Fruit fly (Drosophila melanogaster) whole organism, embryonic: ENCODE measurements around the gene mld.
A peak's percentile ranks its signal among the peaks of the same experiment; 100 is the strongest.

Experiments used
- ATbp ChIP-seq: fragments of 200-800 bp; sonication (Bioruptor generic); optimal IDR thresholded peaks from 2 replicates; lab custom pipeline; 2017; ENCODE audit warnings: missing biosample characterization, mild to moderate bottlenecking, missing genetic modification characterization, missing genetic modification reagents
- Adf1 ChIP-seq: fragments of 200-800 bp; sonication (Bioruptor generic); IDR thresholded peaks from 2 replicates; pipeline ENCODE4 v1.3.6; 2022; ENCODE audit warnings: missing biosample characterization, missing genetic modification characterization
- Awh ChIP-seq: fragments of 200-800 bp; sonication (Bioruptor generic); IDR thresholded peaks from 2 replicates; pipeline ENCODE4, ENCODE4 v1.3.6; 2022; ENCODE audit warnings: missing biosample characterization, missing genetic modification characterization
- CG10321 ChIP-seq: fragments of 200-800 bp; sonication (Bioruptor generic); IDR thresholded peaks from 2 replicates; pipeline ENCODE4 v1.3.6; 2022; ENCODE audit warnings: missing biosample characterization, missing genetic modification characterization
- CG10431 ChIP-seq: fragments of 200-800 bp; sonication (Bioruptor generic); optimal IDR thresholded peaks from 3 replicates; lab custom pipeline; 2018; ENCODE audit warnings: missing biosample characterization, mild to moderate bottlenecking, missing genetic modification characterization
- CG10959 ChIP-seq: fragments of 200-800 bp; sonication (Bioruptor generic); IDR thresholded peaks from 2 replicates; pipeline ENCODE4 v1.3.6; 2022; ENCODE audit warnings: missing biosample characterization, missing genetic modification characterization
- CG11504 ChIP-seq: fragments of 200-800 bp; sonication (Bioruptor generic); optimal IDR thresholded peaks from 3 replicates; lab custom pipeline; 2019; ENCODE audit warnings: missing biosample characterization, mild to moderate bottlenecking, missing genetic modification characterization, moderate library complexity
- CG13894 ChIP-seq: fragments of 200-800 bp; sonication (Bioruptor generic); optimal IDR thresholded peaks from 3 replicates; lab custom pipeline; 2018; ENCODE audit warnings: missing biosample characterization, mild to moderate bottlenecking, missing genetic modification characterization, moderate library complexity
- CG14050 ChIP-seq: fragments of 200-800 bp; sonication (Bioruptor generic); IDR thresholded peaks from 3 replicates; pipeline ENCODE4 v1.3.6; 2022; ENCODE audit warnings: missing biosample characterization, missing genetic modification characterization
- CG14667 ChIP-seq: fragments of 200-800 bp; sonication (Bioruptor generic); IDR thresholded peaks from 2 replicates; pipeline ENCODE4 v1.3.6; 2022; ENCODE audit warnings: missing biosample characterization, missing genetic modification characterization
- CG1602 ChIP-seq: fragments of 200-800 bp; sonication (Bioruptor generic); optimal IDR thresholded peaks from 3 replicates; lab custom pipeline; 2016; ENCODE audit warnings: missing biosample characterization, missing genetic modification characterization
- CG16813 ChIP-seq: fragments of 200-800 bp; sonication (Bioruptor generic); IDR thresholded peaks from 3 replicates; pipeline ENCODE4 v1.3.6; 2022; ENCODE audit warnings: missing biosample characterization, missing genetic modification characterization; ENCODE audit not compliant: partially characterized antibody
- CG18011 ChIP-seq: fragments of 200-800 bp; sonication (Bioruptor generic); optimal IDR thresholded peaks from 2 replicates; lab custom pipeline; 2017; ENCODE audit warnings: missing biosample characterization, missing genetic modification characterization, mild to moderate bottlenecking, moderate library complexity, missing genotype
- CG18599 ChIP-seq: fragments of 200-800 bp; sonication (Bioruptor generic); optimal IDR thresholded peaks from 3 replicates; lab custom pipeline; 2017; ENCODE audit warnings: missing biosample characterization, missing genetic modification characterization, mild to moderate bottlenecking, moderate library complexity, missing genetic modification reagents
- CG3281 ChIP-seq: fragments of 200-800 bp; sonication (Bioruptor generic); optimal IDR thresholded peaks from 3 replicates; lab custom pipeline; 2017; ENCODE audit warnings: missing biosample characterization, mild to moderate bottlenecking, missing genetic modification characterization
- CG34224 ChIP-seq: fragments of 200-800 bp; sonication (Bioruptor generic); IDR thresholded peaks from 3 replicates; pipeline ENCODE4 v1.3.6; 2022; ENCODE audit warnings: missing biosample characterization, missing genetic modification characterization; ENCODE audit not compliant: partially characterized antibody
- CG4328 ChIP-seq: fragments of 200-800 bp; sonication (Bioruptor generic); optimal IDR thresholded peaks from 3 replicates; lab custom pipeline; 2017; ENCODE audit warnings: missing biosample characterization, missing genetic modification reagents, missing genetic modification characterization
- CG6683 ChIP-seq: fragments of 200-800 bp; sonication (Bioruptor generic); optimal IDR thresholded peaks from 2 replicates; lab custom pipeline; 2017; ENCODE audit warnings: missing biosample characterization, mild to moderate bottlenecking, missing genetic modification characterization, missing genetic modification reagents
- CG6813 ChIP-seq: fragments of 200-800 bp; sonication (Bioruptor generic); optimal IDR thresholded peaks from 2 replicates; lab custom pipeline; 2017; ENCODE audit warnings: missing biosample characterization, missing genetic modification characterization, mild to moderate bottlenecking, moderate library complexity, missing genetic modification reagents
- D19A ChIP-seq: fragments of 200-800 bp; optimal IDR thresholded peaks from 3 replicates; lab custom pipeline; 2019; ENCODE audit warnings: missing biosample characterization, mild to moderate bottlenecking, missing genetic modification characterization, moderate library complexity
- Dad ChIP-seq: fragments of 200-800 bp; sonication (Bioruptor generic); optimal IDR thresholded peaks from 3 replicates; lab custom pipeline; 2016; ENCODE audit warnings: missing biosample characterization, missing genetic modification characterization
- E2f1 ChIP-seq: fragments of 200-800 bp; sonication (Bioruptor generic); IDR thresholded peaks from 2 replicates; pipeline ENCODE4 v1.3.6; 2022; ENCODE audit warnings: missing biosample characterization, missing genetic modification characterization
- Hand ChIP-seq: fragments of 200-800 bp; sonication (Bioruptor generic); optimal IDR thresholded peaks from 2 replicates; lab custom pipeline; 2017; ENCODE audit warnings: mild to moderate bottlenecking, missing biosample characterization, missing genetic modification reagents, missing genetic modification characterization
- Hsf ChIP-seq: fragments of 200-800 bp; sonication (Bioruptor generic); optimal IDR thresholded peaks from 3 replicates; lab custom pipeline; 2016; ENCODE audit warnings: missing biosample characterization, missing genetic modification characterization
- Jarid2 ChIP-seq: fragments of 200-800 bp; sonication (Bioruptor generic); optimal IDR thresholded peaks from 3 replicates; lab custom pipeline; 2017; ENCODE audit warnings: mild to moderate bottlenecking, missing biosample characterization, missing genetic modification reagents, missing genetic modification characterization
- MESR4 ChIP-seq: fragments of 200-800 bp; sonication (Bioruptor generic); optimal IDR thresholded peaks from 2 replicates; lab custom pipeline; 2018; ENCODE audit warnings: missing biosample characterization, mild to moderate bottlenecking, missing genetic modification characterization, moderate library complexity
- NC2β ChIP-seq: fragments of 200-800 bp; sonication (Bioruptor generic); optimal IDR thresholded peaks from 2 replicates; lab custom pipeline; 2016; ENCODE audit warnings: missing biosample characterization, missing genetic modification characterization
- Nf-YA ChIP-seq: fragments of 200-800 bp; sonication (Bioruptor generic); IDR thresholded peaks from 2 replicates; pipeline ENCODE4 v1.3.6; 2022; ENCODE audit warnings: missing biosample characterization, missing genetic modification characterization
- Pdp1 ChIP-seq, 2 experiments: fragments of 200-800 bp; sonication (Bioruptor generic); optimal IDR thresholded peaks; 3 replicates each; lab custom pipeline; 2016; ENCODE audit warnings: missing biosample characterization in 2 of 2, missing genetic modification characterization in 2 of 2, mild to moderate bottlenecking in 1 of 2, moderate library complexity in 1 of 2
- Trl ChIP-seq, 3 experiments: fragments of >200 bp in 2 of 3; fragments of 200-800 bp in 1 of 3; sonication (Bioruptor generic) in 1 of 3; optimal IDR thresholded peaks; 2 replicates in 1 of 3; 3 replicates in 2 of 3; lab custom pipeline; 2016 to 2017; ENCODE audit warnings: missing biosample characterization in 1 of 3, missing genetic modification characterization in 1 of 3
- al ChIP-seq: fragments of 200-800 bp; sonication (Bioruptor generic); IDR thresholded peaks from 2 replicates; pipeline ENCODE4 v1.3.6; 2022; ENCODE audit warnings: missing biosample characterization, missing genetic modification characterization
- ap ChIP-seq: fragments of 200-800 bp; sonication (Bioruptor generic); IDR thresholded peaks from 2 replicates; pipeline ENCODE4 v1.3.6; 2022; ENCODE audit warnings: missing biosample characterization, missing genetic modification characterization
- ase ChIP-seq: fragments of 200-800 bp; sonication (Bioruptor generic); IDR thresholded peaks from 3 replicates; pipeline ENCODE4 v1.3.6; 2022; ENCODE audit warnings: missing biosample characterization, missing genetic modification characterization
- bab2 ChIP-seq: fragments of 200-800 bp; sonication (Bioruptor generic); optimal IDR thresholded peaks from 2 replicates; lab custom pipeline; 2016; ENCODE audit warnings: missing biosample characterization, missing genetic modification characterization
- dpn ChIP-seq, 2 experiments: fragments of 200-800 bp; sonication (Bioruptor generic); optimal IDR thresholded peaks; 3 replicates each; lab custom pipeline; 2016; ENCODE audit warnings: missing biosample characterization in 2 of 2, missing genetic modification characterization in 2 of 2
- fru ChIP-seq: fragments of >200 bp; optimal IDR thresholded peaks from 2 replicates; lab custom pipeline; 2017
- ftz-f1 ChIP-seq: fragments of 200-800 bp; sonication (Bioruptor generic); optimal IDR thresholded peaks from 2 replicates; lab custom pipeline; 2016; ENCODE audit warnings: missing biosample characterization, missing genetic modification characterization
- grn ChIP-seq: fragments of 200-800 bp; sonication (Bioruptor generic); optimal IDR thresholded peaks from 3 replicates; lab custom pipeline; 2017; ENCODE audit warnings: missing biosample characterization, missing genetic modification characterization
- hbn ChIP-seq: fragments of 200-800 bp; sonication (Bioruptor generic); IDR thresholded peaks from 2 replicates; pipeline ENCODE4 v1.3.6; 2022; ENCODE audit warnings: missing biosample characterization, missing genetic modification characterization; ENCODE audit not compliant: partially characterized antibody
- lbe ChIP-seq: fragments of 200-800 bp; sonication (Bioruptor generic); optimal IDR thresholded peaks from 2 replicates; lab custom pipeline; 2016; ENCODE audit warnings: missing biosample characterization, mild to moderate bottlenecking, missing genetic modification characterization
- nerfin-2 ChIP-seq: fragments of 200-800 bp; sonication (Bioruptor generic); IDR thresholded peaks from 2 replicates; pipeline ENCODE4 v1.3.6; 2022; ENCODE audit warnings: missing biosample characterization, missing genetic modification characterization; ENCODE audit not compliant: partially characterized antibody
- nom ChIP-seq: fragments of 200-800 bp; sonication (Bioruptor generic); optimal IDR thresholded peaks from 2 replicates; lab custom pipeline; 2017; ENCODE audit warnings: missing biosample characterization, missing genetic modification characterization, mild to moderate bottlenecking, moderate library complexity, missing genetic modification reagents
- otp ChIP-seq: fragments of 200-800 bp; sonication (Bioruptor generic); IDR thresholded peaks from 3 replicates; pipeline ENCODE4, ENCODE4 v1.3.6; 2022; ENCODE audit warnings: missing biosample characterization, missing genetic modification characterization
- pfk ChIP-seq: fragments of 200-800 bp; sonication (Bioruptor generic); optimal IDR thresholded peaks from 2 replicates; lab custom pipeline; 2018; ENCODE audit warnings: missing biosample characterization, mild to moderate bottlenecking, missing genetic modification characterization, moderate library complexity
- run ChIP-seq: fragments of 200-800 bp; sonication (Bioruptor generic); optimal IDR thresholded peaks from 3 replicates; lab custom pipeline; 2018; ENCODE audit warnings: missing biosample characterization, mild to moderate bottlenecking, missing genetic modification characterization
- salm ChIP-seq: fragments of 200-800 bp; sonication (Bioruptor generic); optimal IDR thresholded peaks from 2 replicates; lab custom pipeline; 2018; ENCODE audit warnings: missing biosample characterization, mild to moderate bottlenecking, missing genetic modification characterization
- scrt ChIP-seq: fragments of 200-800 bp; sonication (Bioruptor generic); optimal IDR thresholded peaks from 2 replicates; lab custom pipeline; 2018; ENCODE audit warnings: missing biosample characterization, mild to moderate bottlenecking, missing genetic modification characterization, moderate library complexity
- sug ChIP-seq: fragments of 200-800 bp; optimal IDR thresholded peaks from 2 replicates; lab custom pipeline; 2019; ENCODE audit warnings: missing biosample characterization, mild to moderate bottlenecking, missing genetic modification characterization, moderate library complexity
- wdn ChIP-seq: fragments of 200-800 bp; sonication (Bioruptor generic); IDR thresholded peaks from 2 replicates; pipeline ENCODE4 v1.3.6; 2022; ENCODE audit warnings: missing biosample characterization, missing genetic modification characterization

mld gene

DNA sequence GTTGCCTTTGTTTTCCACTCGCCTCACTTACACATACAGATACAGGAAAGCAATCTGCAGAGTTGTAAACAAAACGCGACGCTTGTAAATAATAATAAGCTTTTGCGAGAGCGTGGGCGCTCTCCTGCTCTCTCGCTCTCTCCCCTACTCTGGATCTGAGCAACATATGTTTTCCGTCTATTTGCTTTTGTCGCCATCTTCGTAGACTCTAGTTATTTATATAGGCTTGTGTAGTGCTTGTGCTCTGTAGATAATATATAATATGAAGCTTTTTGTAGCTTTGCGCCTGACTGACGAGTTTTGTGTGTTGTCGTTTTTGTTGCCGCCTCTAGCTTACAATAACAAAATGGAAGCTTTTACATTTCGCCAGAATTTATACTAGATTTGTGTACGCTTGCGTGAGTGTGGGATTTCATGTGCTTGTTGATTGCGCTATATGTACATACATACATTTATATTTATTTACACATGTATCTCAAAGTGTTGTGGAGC is 19.7 kb upstream of the mld start (continued):
- no peak for TF ChIP-seq nerfin-2 (GFP tag; lab: Robert Waterston, UW)
- peak; percentile 48 for TF ChIP-seq NC2β (GFP tag; lab: Kevin White, UChicago)
- TF ChIP-seq ftz-f1: peak; percentile 92
- no peak for TF ChIP-seq ap (GFP tag; lab: Robert Waterston, UW)
- peak; percentile 46 for TF ChIP-seq run
- TF ChIP-seq Hsf: peak; percentile 36
- TF ChIP-seq Trl (optimal IDR thresholded peaks at IDR 0.05; lab: Kevin White, UChicago): peak; percentile 91 to 100
- TF ChIP-seq Trl (GFP tag; optimal IDR thresholded peaks at IDR 0.05; lab: Kevin White, UChicago): peak; percentile 68
- no peak for TF ChIP-seq CG10959 (GFP tag; lab: Robert Waterston, UW)
- TF ChIP-seq Adf1 (GFP tag; lab: Robert Waterston, UW): peak; percentile 51; the same call in 1 of the 2 replicates
- TF ChIP-seq CG13894 (tag; lab: Kevin White, UChicago): peak; percentile 93
- peak; percentile 83 for TF ChIP-seq CG18599 (GFP tag; lab: Kevin White, UChicago)
- TF ChIP-seq grn (GFP tag; lab: Kevin White, UChicago): peak; percentile 49
- TF ChIP-seq sug (tag; lab: Kevin White, UChicago): peak; percentile 78
- TF ChIP-seq CG10321: no peak
- TF ChIP-seq Dad: peak; percentile 25
- TF ChIP-seq Nf-YA (GFP tag; lab: Robert Waterston, UW): peak; percentile 19; the same call in 1 of the 2 replicates
- peak; percentile 81 for TF ChIP-seq Awh (GFP tag; lab: Robert Waterston, UW)
- peak; percentile 83 for TF ChIP-seq CG6813 (GFP tag; lab: Kevin White, UChicago)
- peak; percentile 66 for TF ChIP-seq salm
- TF ChIP-seq Pdp1 (GFP tag; optimal IDR thresholded peaks at IDR 0.05; lab: Kevin White, UChicago): peak in 1 of 2 experiments; percentile 82
- TF ChIP-seq al (GFP tag; lab: Robert Waterston, UW): no peak
- peak; percentile 60 for TF ChIP-seq CG18011
- peak; percentile 59 for TF ChIP-seq nom (GFP tag; lab: Kevin White, UChicago)
- peak; percentile 48 for TF ChIP-seq pfk
- peak; percentile 19; the same call in 1 of the 2 replicates for TF ChIP-seq wdn (GFP tag; lab: Robert Waterston, UW)
- peak; percentile 84 for TF ChIP-seq Hand (GFP tag; lab: Kevin White, UChicago)
- peak; percentile 86 for TF ChIP-seq ATbp (GFP tag; lab: Kevin White, UChicago)
- peak; percentile 78 for TF ChIP-seq CG10431 (GFP tag; lab: Kevin White, UChicago)
- 0 out of 3 replicates have a peak, but pooled peaks have one; percentile 42 for TF ChIP-seq otp (GFP tag; lab: Robert Waterston, UW)
- TF ChIP-seq bab2 (GFP tag; lab: Kevin White, UChicago): peak; percentile 45
- TF ChIP-seq CG16813 (GFP tag; lab: Robert Waterston, UW): no peak
- peak; percentile 0 for TF ChIP-seq CG1602 (GFP tag; lab: Kevin White, UChicago)
- TF ChIP-seq dpn (GFP tag; optimal IDR thresholded peaks at IDR 0.05; lab: Kevin White, UChicago): no peak
- TF ChIP-seq MESR4 (GFP tag; lab: Kevin White, UChicago): no peak
- TF ChIP-seq CG14050 (GFP tag; lab: Robert Waterston, UW): 0 out of 3 replicates have a peak, but pooled peaks have one; percentile 36
- peak; percentile 49; the same call in 1 of the 3 replicates for TF ChIP-seq CG34224 (GFP tag; lab: Robert Waterston, UW)
- peak; percentile 32 for TF ChIP-seq Jarid2
- TF ChIP-seq fru (lab: Kevin White, UChicago): no peak
- TF ChIP-seq D19A: peak; percentile 20
- peak; percentile 72 for TF ChIP-seq CG6683 (GFP tag; lab: Kevin White, UChicago)
- TF ChIP-seq CG14667 (GFP tag; lab: Robert Waterston, UW): no peak
- peak; percentile 78 for TF ChIP-seq lbe (GFP tag; lab: Kevin White, UChicago)
- no peak for TF ChIP-seq ase (GFP tag; lab: Robert Waterston, UW)
- TF ChIP-seq CG11504: peak; percentile 43
- TF ChIP-seq scrt: peak; percentile 90
- peak; percentile 16; the same call in 1 of the 2 replicates for TF ChIP-seq E2f1 (GFP tag; lab: Robert Waterston, UW)
- TF ChIP-seq CG3281 (GFP tag; lab: Kevin White, UChicago): peak; percentile 60
- TF ChIP-seq hbn (GFP tag; lab: Robert Waterston, UW): peak; percentile 34; the same call in 1 of the 2 replicates
- peak; percentile 82 for TF ChIP-seq CG4328 (GFP tag; lab: Kevin White, UChicago)
